Worm (Caenorhabditis elegans) whole organism, young adult: ENCODE data around the gene wrt-1.

Experiments
- B0035.1 ChIP-seq: sonication (generic microtip); optimal IDR thresholded peaks from 2 replicates; lab custom pipeline; 2016; ENCODE audit warnings: missing genetic modification characterization, mild to moderate bottlenecking, missing compliant biosample characterization, missing genotype, missing genetic modification reagents
- B0261.1 ChIP-seq: sonication (generic microtip); optimal IDR thresholded peaks from 2 replicates; lab custom pipeline; 2016; ENCODE audit warnings: mild to moderate bottlenecking, missing genetic modification characterization, moderate library complexity, missing compliant biosample characterization
- F22D6.2 ChIP-seq: sonication (generic microtip); optimal IDR thresholded peaks from 2 replicates; lab custom pipeline; 2016; ENCODE audit warnings: mild to moderate bottlenecking, missing genetic modification characterization, missing compliant biosample characterization
- F33H1.4 ChIP-seq: fragments of 200-800 bp; sonication (Bioruptor generic); IDR thresholded peaks from 2 replicates; pipeline ENCODE4 v1.3.6; 2022; ENCODE audit warnings: missing genetic modification reagents, missing genetic modification characterization, missing compliant biosample characterization
- F39B2.1 ChIP-seq: fragments of 200-800 bp; sonication (Bioruptor generic); IDR thresholded peaks from 2 replicates; pipeline ENCODE4 v1.3.6; 2022; ENCODE audit warnings: missing genetic modification reagents, missing genetic modification characterization, missing compliant biosample characterization
- F52B5.7 ChIP-seq: sonication (generic microtip); optimal IDR thresholded peaks from 2 replicates; lab custom pipeline; 2016; ENCODE audit warnings: mild to moderate bottlenecking, missing genetic modification characterization, missing compliant biosample characterization
- F55B11.4 ChIP-seq: sonication (generic microtip); optimal IDR thresholded peaks from 2 replicates; lab custom pipeline; 2016; ENCODE audit warnings: missing compliant biosample characterization, missing genetic modification characterization, borderline replicate concordance; ENCODE audit not compliant: insufficient read depth
- K12H6.12 ChIP-seq: fragments of 200-800 bp; sonication (Bioruptor generic); optimal IDR thresholded peaks from 2 replicates; lab custom pipeline; 2018; ENCODE audit warnings: mild to moderate bottlenecking, missing genetic modification characterization, missing compliant biosample characterization
- aptf-2 ChIP-seq: fragments of 200-800 bp; sonication (Bioruptor generic); conservative IDR thresholded peaks from 2 replicates; pipeline ENCODE4 v1.3.6; 2022; ENCODE audit warnings: missing genetic modification reagents, missing genetic modification characterization, missing compliant biosample characterization
- aptf-3 ChIP-seq: fragments of 200-800 bp; sonication (Bioruptor generic); IDR thresholded peaks from 2 replicates; pipeline ENCODE4 v1.3.6; 2022; ENCODE audit warnings: missing genetic modification characterization, missing compliant biosample characterization
- attf-3 ChIP-seq: fragments of 200-800 bp; sonication (Bioruptor generic); conservative IDR thresholded peaks from 2 replicates; pipeline ENCODE4 v1.3.6; 2022; ENCODE audit warnings: missing genetic modification reagents, missing genetic modification characterization, missing compliant biosample characterization
- attf-6 ChIP-seq: fragments of 200-800 bp; sonication (Bioruptor generic); IDR thresholded peaks from 2 replicates; pipeline ENCODE4 v1.3.6; 2022; ENCODE audit warnings: missing genetic modification reagents, missing genetic modification characterization, missing compliant biosample characterization
- bed-1 ChIP-seq: fragments of 200-800 bp; sonication (Bioruptor generic); IDR thresholded peaks from 2 replicates; pipeline ENCODE4 v1.3.6; 2022; ENCODE audit warnings: missing genetic modification reagents, missing genetic modification characterization, missing compliant biosample characterization
- bed-2 ChIP-seq: fragments of 200-800 bp; sonication (Bioruptor generic); IDR thresholded peaks from 2 replicates; pipeline ENCODE4 v1.3.6; 2022; ENCODE audit warnings: missing genetic modification reagents, missing genetic modification characterization, missing compliant biosample characterization
- cebp-1 ChIP-seq, 2 experiments: fragments of 200-800 bp in 1 of 2; sonication (Bioruptor generic) in 1 of 2; sonication (generic microtip) in 1 of 2; IDR thresholded peaks in 1 of 2; optimal IDR thresholded peaks in 1 of 2; 2 replicates each; pipeline versions ENCODE4 v1.3.6 to Lab custom; 2017 to 2022; ENCODE audit warnings: missing compliant biosample characterization in 2 of 2, missing genetic modification characterization in 2 of 2, mild to moderate bottlenecking in 1 of 2, missing genetic modification reagents in 1 of 2, moderate library complexity in 1 of 2
- cebp-2 ChIP-seq: fragments of 200-800 bp; sonication (Bioruptor generic); IDR thresholded peaks from 2 replicates; pipeline ENCODE4 v1.3.6; 2022; ENCODE audit warnings: missing genetic modification characterization, missing compliant biosample characterization
- ceh-100 ChIP-seq: fragments of 200-800 bp; sonication (Bioruptor generic); IDR thresholded peaks from 2 replicates; pipeline ENCODE4 v1.3.6; 2022; ENCODE audit warnings: missing genetic modification reagents, missing genetic modification characterization, missing compliant biosample characterization
- ceh-27 ChIP-seq: fragments of 200-800 bp; sonication (Bioruptor generic); optimal IDR thresholded peaks from 2 replicates; lab custom pipeline; 2018; ENCODE audit warnings: mild to moderate bottlenecking, missing genetic modification characterization, moderate library complexity, missing compliant biosample characterization
- dpff-1 ChIP-seq: sonication (generic microtip); optimal IDR thresholded peaks from 2 replicates; lab custom pipeline; 2017; ENCODE audit warnings: mild to moderate bottlenecking, missing genetic modification characterization, missing compliant biosample characterization
- egl-18 ChIP-seq: fragments of 200-800 bp; sonication (Bioruptor generic); IDR thresholded peaks from 2 replicates; pipeline ENCODE4 v1.3.6; 2022; ENCODE audit warnings: missing genetic modification reagents, missing genetic modification characterization, missing compliant biosample characterization
- fkh-3 ChIP-seq: sonication (generic microtip); optimal IDR thresholded peaks from 2 replicates; lab custom pipeline; 2016; ENCODE audit warnings: mild to moderate bottlenecking, missing genetic modification characterization, missing compliant biosample characterization
- gei-17 ChIP-seq: fragments of 200-800 bp; sonication (Bioruptor generic); optimal IDR thresholded peaks from 2 replicates; lab custom pipeline; 2018; ENCODE audit warnings: mild to moderate bottlenecking, missing genetic modification characterization, missing compliant biosample characterization
- hlh-12 ChIP-seq: sonication (generic microtip); optimal IDR thresholded peaks from 2 replicates; lab custom pipeline; 2016; ENCODE audit warnings: missing genetic modification characterization, missing compliant biosample characterization
- hmg-1.2 ChIP-seq: fragments of 200-800 bp; sonication (Bioruptor generic); IDR thresholded peaks from 2 replicates; pipeline ENCODE4 v1.3.6; 2022; ENCODE audit warnings: missing genetic modification reagents, missing genetic modification characterization, missing compliant biosample characterization
- hrde-1 ChIP-seq: sonication (generic microtip); optimal IDR thresholded peaks from 2 replicates; lab custom pipeline; 2016; ENCODE audit warnings: missing genetic modification characterization, mild to moderate bottlenecking, missing compliant biosample characterization, moderate library complexity, missing genotype, missing genetic modification reagents, borderline replicate concordance
- let-607 ChIP-seq, 2 experiments: fragments of 200-800 bp in 1 of 2; sonication (Bioruptor generic) in 1 of 2; sonication (generic microtip) in 1 of 2; optimal IDR thresholded peaks; 2 replicates each; lab custom pipeline; 2016 to 2018; ENCODE audit warnings: mild to moderate bottlenecking in 2 of 2, missing compliant biosample characterization in 2 of 2, missing genetic modification characterization in 2 of 2, moderate library complexity in 2 of 2, missing genotype in 1 of 2
- lin-26 ChIP-seq: fragments of 200-800 bp; sonication (Bioruptor generic); IDR thresholded peaks from 2 replicates; pipeline ENCODE4 v1.3.6; 2022; ENCODE audit warnings: missing genetic modification reagents, missing genetic modification characterization, missing compliant biosample characterization
- lin-35 ChIP-seq, 3 experiments: fragments of 150-350 bp in 2 of 3; sonication (generic microtip) in 1 of 3; optimal IDR thresholded peaks; 2 replicates each; lab custom pipeline; 2014 to 2018; ENCODE audit warnings: missing biosample characterization in 3 of 3, missing genetic modification characterization in 3 of 3, missing genetic modification reagents in 3 of 3
- madf-10 ChIP-seq: sonication (generic microtip); optimal IDR thresholded peaks from 2 replicates; lab custom pipeline; 2016; ENCODE audit warnings: mild to moderate bottlenecking, missing genetic modification characterization, missing compliant biosample characterization
- madf-8 ChIP-seq: fragments of 200-800 bp; sonication (Bioruptor generic); conservative IDR thresholded peaks from 2 replicates; pipeline ENCODE4 v1.3.6; 2022; ENCODE audit warnings: missing genetic modification reagents, missing genetic modification characterization, missing compliant biosample characterization
- mel-28 ChIP-seq: sonication (generic microtip); optimal IDR thresholded peaks from 2 replicates; lab custom pipeline; 2016; ENCODE audit warnings: borderline replicate concordance, mild to moderate bottlenecking, missing genetic modification characterization, missing compliant biosample characterization
- mxl-1 ChIP-seq: sonication (generic microtip); optimal IDR thresholded peaks from 2 replicates; lab custom pipeline; 2016; ENCODE audit warnings: missing genetic modification characterization, missing compliant biosample characterization
- nhr-179 ChIP-seq: sonication (generic microtip); optimal IDR thresholded peaks from 2 replicates; lab custom pipeline; 2016; ENCODE audit warnings: mild to moderate bottlenecking, missing genetic modification characterization, missing compliant biosample characterization
- pbrm-1 ChIP-seq: fragments of 200-800 bp; sonication (Bioruptor generic); IDR thresholded peaks from 2 replicates; pipeline ENCODE4 v1.3.6; 2022; ENCODE audit warnings: missing genetic modification reagents, missing genetic modification characterization, missing compliant biosample characterization
- rcor-1 ChIP-seq: fragments of 200-800 bp; sonication (Bioruptor generic); IDR thresholded peaks from 2 replicates; pipeline ENCODE4 v1.3.6; 2022; ENCODE audit warnings: missing genetic modification reagents, missing genetic modification characterization, missing compliant biosample characterization
- sptf-2 ChIP-seq: fragments of 200-800 bp; sonication (Bioruptor generic); optimal IDR thresholded peaks from 2 replicates; lab custom pipeline; 2018; ENCODE audit warnings: mild to moderate bottlenecking, missing genetic modification characterization, missing compliant biosample characterization
- zfh-2 ChIP-seq: fragments of 200-800 bp; sonication (Bioruptor generic); conservative IDR thresholded peaks from 2 replicates; pipeline ENCODE4 v1.3.6; 2022; ENCODE audit warnings: missing genetic modification reagents, missing genetic modification characterization, missing compliant biosample characterization
- ztf-22 ChIP-seq: fragments of 200-800 bp; sonication (Bioruptor generic); optimal IDR thresholded peaks from 2 replicates; lab custom pipeline; 2018; ENCODE audit warnings: mild to moderate bottlenecking, missing genetic modification characterization, moderate library complexity, missing compliant biosample characterization

Gene wrt-1

ce11 chrII:7493599-7493998, 37.2 kb upstream of the wrt-1 start, which contains the start of gene nas-23:
nas-23 (minus strand) TSS chrII:7493699.
- no peak for TF ChIP-seq B0035.1
- no peak for TF ChIP-seq ceh-100
- TF ChIP-seq F52B5.7 (tag; lab: Kevin White, UChicago), result no peak
- TF ChIP-seq cebp-2, result no peak
- no peak for TF ChIP-seq hlh-12 (tag; lab: Kevin White, UChicago)
- TF ChIP-seq bed-2 (GFP tag; lab: Robert Waterston, UW), result no peak
- no peak for TF ChIP-seq hmg-1.2 (GFP tag; lab: Robert Waterston, UW)
- TF ChIP-seq lin-35 (GFP tag; optimal IDR thresholded peaks at IDR 0.05; lab: Kevin White, UChicago), result no peak
- no peak for TF ChIP-seq B0261.1
- TF ChIP-seq aptf-3 (GFP tag; lab: Robert Waterston, UW), result no peak

ce11 chrII:7494155-7494554, 36.6 kb upstream of the wrt-1 start, which contains the start of gene R10H1.1:
R10H1.1 (plus strand) TSS chrII:7494455.
- TF ChIP-seq B0261.1 (no peak), let-607 (tag; optimal IDR thresholded peaks at IDR 0.05; lab: Kevin White, UChicago) (no peak), mxl-1 (tag; lab: Kevin White, UChicago) (no peak), F39B2.1 (GFP tag; lab: Robert Waterston, UW) (no peak), F33H1.4 (no peak), pbrm-1 (no peak), gei-17 (GFP tag; lab: Kevin White, UChicago) (no peak), rcor-1 (no peak)
- TF ChIP-seq, all 124 proteins: peak for 0

ce11 chrII:7496070-7496469, 34.7 kb upstream of the wrt-1 start, which contains the start of gene spi-1:
spi-1 (plus strand) TSS chrII:7496247.
- TF ChIP-seq cebp-2 (no peak), zfh-2 (GFP tag; lab: Robert Waterston, UW) (no peak), B0035.1 (no peak), sptf-2 (GFP tag; lab: Kevin White, UChicago) (no peak), F55B11.4 (no peak), dpff-1 (tag; lab: Kevin White, UChicago) (no peak), ceh-27 (GFP tag; lab: Kevin White, UChicago) (no peak), aptf-2 (GFP tag; lab: Robert Waterston, UW) (no peak)
- TF ChIP-seq, all 124 proteins: peak for 0

ce11 chrII:7499390-7499789, 31.4 kb upstream of the wrt-1 start, which contains the start of gene srab-14:
srab-14 (minus strand) TSS chrII:7499490.
- TF ChIP-seq fkh-3 (tag; lab: Kevin White, UChicago) (no peak), madf-8 (GFP tag; lab: Robert Waterston, UW) (no peak), nhr-179 (tag; lab: Kevin White, UChicago) (no peak), K12H6.12 (tag; lab: Kevin White, UChicago) (no peak), aptf-2 (GFP tag; lab: Robert Waterston, UW) (no peak), pbrm-1 (no peak), madf-10 (tag; lab: Kevin White, UChicago) (no peak), ztf-22 (no peak), attf-3 (GFP tag; lab: Robert Waterston, UW) (no peak), attf-6 (GFP tag; lab: Robert Waterston, UW) (no peak), F22D6.2 (tag; lab: Kevin White, UChicago) (no peak), egl-18 (no peak), cebp-1 (GFP tag; IDR thresholded peaks at IDR 0.05; lab: Robert Waterston, UW) (no peak), cebp-1 (tag; optimal IDR thresholded peaks at IDR 0.05; lab: Kevin White, UChicago) (no peak), hrde-1 (tag; lab: Kevin White, UChicago) (no peak), hmg-1.2 (GFP tag; lab: Robert Waterston, UW) (no peak), mel-28 (tag; lab: Kevin White, UChicago) (no peak), bed-1 (GFP tag; lab: Robert Waterston, UW) (no peak), F33H1.4 (no peak), lin-26 (GFP tag; lab: Robert Waterston, UW) (no peak)
